Fruit fly (Drosophila melanogaster) whole organism, embryonic: ENCODE measurements around the gene CG43954.

Source experiments
- Abd-B ChIP-seq: fragments of 200-800 bp; sonication (Bioruptor generic); optimal IDR thresholded peaks from 2 replicates; lab custom pipeline; 2018; ENCODE audit warnings: missing biosample characterization, mild to moderate bottlenecking, missing genetic modification characterization, moderate library complexity
- Atf3 ChIP-seq: fragments of 200-800 bp; sonication (Bioruptor generic); optimal IDR thresholded peaks from 3 replicates; lab custom pipeline; 2016; ENCODE audit warnings: missing biosample characterization, missing genetic modification characterization
- Atf6 ChIP-seq: fragments of 200-800 bp; sonication (Bioruptor generic); IDR thresholded peaks from 2 replicates; pipeline ENCODE4 v1.3.6; 2022; ENCODE audit warnings: missing biosample characterization, missing genetic modification characterization
- Awh ChIP-seq: fragments of 200-800 bp; sonication (Bioruptor generic); IDR thresholded peaks from 2 replicates; pipeline ENCODE4, ENCODE4 v1.3.6; 2022; ENCODE audit warnings: missing biosample characterization, missing genetic modification characterization
- Bgb ChIP-seq: fragments of 200-800 bp; sonication (Bioruptor generic); IDR thresholded peaks from 2 replicates; pipeline ENCODE4 v1.3.6; 2022; ENCODE audit warnings: missing biosample characterization, missing genetic modification characterization; ENCODE audit not compliant: partially characterized antibody
- CG10321 ChIP-seq: fragments of 200-800 bp; sonication (Bioruptor generic); IDR thresholded peaks from 2 replicates; pipeline ENCODE4 v1.3.6; 2022; ENCODE audit warnings: missing biosample characterization, missing genetic modification characterization
- CG10366 ChIP-seq: fragments of 200-800 bp; sonication (Bioruptor generic); IDR thresholded peaks from 2 replicates; pipeline ENCODE4 v1.3.6; 2022; ENCODE audit warnings: missing biosample characterization, missing genetic modification characterization
- CG10654 ChIP-seq: fragments of 200-800 bp; sonication (Bioruptor generic); optimal IDR thresholded peaks from 2 replicates; lab custom pipeline; 2016; ENCODE audit warnings: missing biosample characterization, missing genetic modification characterization
- CG12071 ChIP-seq: fragments of 200-800 bp; sonication (Bioruptor generic); optimal IDR thresholded peaks from 3 replicates; lab custom pipeline; 2018; ENCODE audit warnings: missing biosample characterization, mild to moderate bottlenecking, missing genetic modification characterization
- CG12155 ChIP-seq: fragments of 200-800 bp; sonication (Bioruptor generic); optimal IDR thresholded peaks from 3 replicates; lab custom pipeline; 2016; ENCODE audit warnings: missing biosample characterization, missing genetic modification characterization
- CG13123 ChIP-seq: fragments of 200-800 bp; sonication (Bioruptor generic); optimal IDR thresholded peaks from 2 replicates; lab custom pipeline; 2016; ENCODE audit warnings: missing biosample characterization, missing genetic modification characterization
- CG13287 ChIP-seq: fragments of 200-800 bp; sonication (Bioruptor generic); IDR thresholded peaks from 2 replicates; pipeline ENCODE4 v1.3.6; 2022; ENCODE audit warnings: missing biosample characterization, missing genetic modification characterization; ENCODE audit not compliant: partially characterized antibody
- CG14441 ChIP-seq: fragments of 200-800 bp; sonication (Bioruptor generic); IDR thresholded peaks from 2 replicates; pipeline ENCODE4 v1.3.6; 2022; ENCODE audit warnings: missing biosample characterization, missing genetic modification characterization
- CG14965 ChIP-seq: fragments of 200-800 bp; sonication (Bioruptor generic); optimal IDR thresholded peaks from 2 replicates; lab custom pipeline; 2016; ENCODE audit warnings: missing biosample characterization, missing genetic modification characterization, borderline replicate concordance
- CG1529 ChIP-seq: fragments of 200-800 bp; sonication (Bioruptor generic); optimal IDR thresholded peaks from 3 replicates; lab custom pipeline; 2018; ENCODE audit warnings: missing biosample characterization, missing genetic modification characterization
- CG16779 ChIP-seq: fragments of 200-800 bp; sonication (Bioruptor generic); IDR thresholded peaks from 2 replicates; pipeline ENCODE4 v1.3.6; 2022; ENCODE audit warnings: missing biosample characterization, missing genetic modification characterization
- CG18476 ChIP-seq: fragments of 200-800 bp; sonication (Bioruptor generic); optimal IDR thresholded peaks from 2 replicates; lab custom pipeline; 2016; ENCODE audit warnings: missing biosample characterization, mild to moderate bottlenecking, missing genetic modification characterization
- CG18619 ChIP-seq: fragments of 200-800 bp; sonication (Bioruptor generic); optimal IDR thresholded peaks from 3 replicates; lab custom pipeline; 2017; ENCODE audit warnings: missing biosample characterization, mild to moderate bottlenecking, missing genetic modification characterization
- CG30020 ChIP-seq: fragments of 200-800 bp; optimal IDR thresholded peaks from 2 replicates; lab custom pipeline; 2019; ENCODE audit warnings: missing biosample characterization, mild to moderate bottlenecking, missing genetic modification characterization, moderate library complexity
- CG30403 ChIP-seq: fragments of 200-800 bp; sonication (Bioruptor generic); optimal IDR thresholded peaks from 3 replicates; lab custom pipeline; 2016; ENCODE audit warnings: missing biosample characterization, missing genetic modification characterization
- CG32532 ChIP-seq: fragments of 200-800 bp; sonication (Bioruptor generic); IDR thresholded peaks from 2 replicates; pipeline ENCODE4 v1.3.6; 2022; ENCODE audit warnings: missing biosample characterization, missing genetic modification characterization
- CG3407 ChIP-seq: fragments of 200-800 bp; sonication (Bioruptor generic); optimal IDR thresholded peaks from 2 replicates; lab custom pipeline; 2018; ENCODE audit warnings: missing biosample characterization, mild to moderate bottlenecking, missing genetic modification characterization
- CG6791 ChIP-seq: fragments of 200-800 bp; sonication (Bioruptor generic); IDR thresholded peaks from 3 replicates; pipeline ENCODE4 v1.3.6; 2022; ENCODE audit warnings: missing biosample characterization, missing genetic modification characterization; ENCODE audit not compliant: partially characterized antibody
- CG7963 ChIP-seq: fragments of 200-800 bp; sonication (Bioruptor generic); IDR thresholded peaks from 3 replicates; pipeline ENCODE4 v1.3.6; 2022; ENCODE audit warnings: missing biosample characterization, missing genetic modification characterization; ENCODE audit not compliant: partially characterized antibody
- CG9727 ChIP-seq: fragments of 200-800 bp; sonication (Bioruptor generic); optimal IDR thresholded peaks from 3 replicates; lab custom pipeline; 2017; ENCODE audit warnings: missing biosample characterization, mild to moderate bottlenecking, missing genetic modification characterization
- CHES-1-like ChIP-seq: fragments of 200-800 bp; sonication (Bioruptor generic); optimal IDR thresholded peaks from 2 replicates; lab custom pipeline; 2016; ENCODE audit warnings: missing biosample characterization, missing genetic modification characterization
- Dref ChIP-seq: fragments of 200-800 bp; sonication (Bioruptor generic); IDR thresholded peaks from 2 replicates; pipeline ENCODE4 v1.3.6; 2022; ENCODE audit warnings: missing biosample characterization, missing genetic modification characterization
- Drgx ChIP-seq: fragments of 200-800 bp; sonication (Bioruptor generic); IDR thresholded peaks from 2 replicates; pipeline ENCODE4 v1.3.6; 2022; ENCODE audit warnings: missing biosample characterization, missing genetic modification characterization
- Ets65A ChIP-seq: fragments of 200-800 bp; sonication (Bioruptor generic); peaks from one replicate; lab custom pipeline; 2016; ENCODE audit warnings: missing biosample characterization, missing genetic modification characterization
- Fer2 ChIP-seq: fragments of 200-800 bp; sonication (Bioruptor generic); optimal IDR thresholded peaks from 2 replicates; lab custom pipeline; 2018; ENCODE audit warnings: missing biosample characterization, mild to moderate bottlenecking, missing genetic modification characterization, moderate library complexity
- H15 ChIP-seq: fragments of 200-800 bp; sonication (Bioruptor generic); IDR thresholded peaks from 3 replicates; pipeline ENCODE4 v1.3.6; 2022; ENCODE audit warnings: missing biosample characterization, missing genetic modification characterization
- Hey ChIP-seq: fragments of 200-800 bp; sonication (Bioruptor generic); optimal IDR thresholded peaks from 3 replicates; lab custom pipeline; 2018; ENCODE audit warnings: missing biosample characterization, mild to moderate bottlenecking, missing genetic modification characterization
- Hmr ChIP-seq: fragments of 200-800 bp; sonication (Bioruptor generic); optimal IDR thresholded peaks from 3 replicates; lab custom pipeline; 2017; ENCODE audit warnings: mild to moderate bottlenecking, missing biosample characterization, missing genetic modification reagents, missing genetic modification characterization
- Myb ChIP-seq: fragments of 200-800 bp; sonication (Bioruptor generic); optimal IDR thresholded peaks from 2 replicates; lab custom pipeline; 2016; ENCODE audit warnings: missing biosample characterization, missing genetic modification characterization
- Six4 ChIP-seq: fragments of 200-800 bp; sonication (Bioruptor generic); optimal IDR thresholded peaks from 2 replicates; lab custom pipeline; 2016; ENCODE audit warnings: missing biosample characterization, missing genetic modification characterization
- cad ChIP-seq: fragments of >200 bp; optimal IDR thresholded peaks from 2 replicates; lab custom pipeline; 2017; ENCODE audit warnings: missing biosample characterization, missing genetic modification characterization
- crc ChIP-seq: fragments of 200-800 bp; sonication (Bioruptor generic); optimal IDR thresholded peaks from 2 replicates; lab custom pipeline; 2016; ENCODE audit warnings: missing biosample characterization, missing genetic modification characterization
- emc ChIP-seq: fragments of 200-800 bp; sonication (Bioruptor generic); optimal IDR thresholded peaks from 2 replicates; lab custom pipeline; 2016; ENCODE audit warnings: missing biosample characterization, missing genetic modification characterization
- exex ChIP-seq: fragments of 200-800 bp; sonication (Bioruptor generic); optimal IDR thresholded peaks from 4 replicates; lab custom pipeline; 2018; ENCODE audit warnings: missing biosample characterization, mild to moderate bottlenecking, missing genetic modification characterization, moderate library complexity
- gcm ChIP-seq: fragments of 200-800 bp; sonication (Bioruptor generic); optimal IDR thresholded peaks from 2 replicates; lab custom pipeline; 2019; ENCODE audit warnings: missing biosample characterization, mild to moderate bottlenecking, missing genetic modification characterization, moderate library complexity
- gsb ChIP-seq: fragments of 200-800 bp; sonication (Bioruptor generic); IDR thresholded peaks from 2 replicates; pipeline ENCODE4 v1.3.6; 2022; ENCODE audit warnings: missing biosample characterization, missing genetic modification characterization
- hb ChIP-seq: fragments of 200-800 bp; sonication (Bioruptor generic); IDR thresholded peaks from 3 replicates; pipeline ENCODE4 v1.3.6; 2022; ENCODE audit warnings: missing biosample characterization, missing genetic modification characterization; ENCODE audit not compliant: partially characterized antibody
- klu ChIP-seq: fragments of 200-800 bp; sonication (Bioruptor generic); IDR thresholded peaks from 2 replicates; pipeline ENCODE4 v1.3.6; 2022; ENCODE audit warnings: missing biosample characterization, missing genetic modification characterization
- mirr ChIP-seq: fragments of 200-800 bp; sonication (Bioruptor generic); optimal IDR thresholded peaks from 3 replicates; lab custom pipeline; 2018; ENCODE audit warnings: missing biosample characterization, mild to moderate bottlenecking, missing genetic modification characterization
- sens-2 ChIP-seq: fragments of 200-800 bp; sonication (Bioruptor generic); IDR thresholded peaks from 2 replicates; pipeline ENCODE4 v1.3.6; 2022; ENCODE audit warnings: missing biosample characterization, missing genetic modification characterization
- sr ChIP-seq: fragments of 200-800 bp; sonication (Bioruptor generic); IDR thresholded peaks from 3 replicates; pipeline ENCODE4 v1.3.6; 2022; ENCODE audit warnings: missing biosample characterization, missing genetic modification characterization
- trem ChIP-seq: fragments of 200-800 bp; optimal IDR thresholded peaks from 3 replicates; lab custom pipeline; 2019; ENCODE audit warnings: missing biosample characterization, mild to moderate bottlenecking, missing genetic modification characterization, moderate library complexity
- vnd ChIP-seq: fragments of 200-800 bp; sonication (Bioruptor generic); IDR thresholded peaks from 3 replicates; pipeline ENCODE4 v1.3.6; 2022; ENCODE audit warnings: missing biosample characterization, missing genetic modification characterization; ENCODE audit not compliant: partially characterized antibody
- vvl ChIP-seq: fragments of 200-800 bp; sonication (Bioruptor generic); IDR thresholded peaks from 2 replicates; pipeline ENCODE4 v1.3.6; 2022; ENCODE audit warnings: missing biosample characterization, missing genetic modification characterization
- z ChIP-seq: fragments of 200-800 bp; sonication (Bioruptor generic); IDR thresholded peaks from 3 replicates; pipeline ENCODE4 v1.3.6; 2022; ENCODE audit warnings: missing biosample characterization, missing genetic modification characterization

CG43954 gene

DNA sequence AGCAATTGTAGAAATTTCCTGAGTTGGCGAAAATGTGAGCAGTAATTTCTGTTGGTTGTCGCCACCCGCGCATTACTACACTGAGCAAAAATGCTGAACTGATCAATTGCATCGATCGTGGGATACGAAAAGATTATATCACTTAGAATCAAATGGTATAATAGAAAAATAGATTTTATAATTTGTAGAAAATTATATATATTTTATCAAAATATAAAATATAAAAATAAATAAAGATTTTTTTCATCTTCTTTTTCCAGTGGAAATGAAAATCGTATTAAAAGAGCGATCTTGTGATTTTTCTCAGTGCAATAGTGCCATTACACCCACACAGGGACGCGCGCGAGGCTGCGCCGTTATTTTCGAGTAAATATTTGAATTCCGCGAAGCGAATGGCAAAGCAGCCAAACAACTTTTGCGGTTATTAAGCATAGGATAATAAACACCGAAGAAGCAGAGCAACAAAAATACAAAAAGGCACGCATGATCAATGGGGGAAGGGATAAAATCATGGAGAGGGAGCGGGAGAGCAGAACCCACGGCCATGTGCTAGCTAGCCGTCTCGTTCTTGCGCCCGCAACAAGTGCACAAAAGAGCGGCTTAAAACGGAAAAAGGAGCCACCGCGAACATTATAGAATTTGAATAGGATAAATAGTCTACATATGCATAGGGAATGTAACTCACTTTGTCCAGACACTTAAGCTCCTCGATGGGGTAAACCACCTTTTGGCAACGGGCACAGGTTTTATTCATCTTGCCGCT, 1.0 kb downstream of the CG43954 start (continued):
- TF ChIP-seq vvl (GFP tag; lab: Robert Waterston, UW) (peak; percentile 35; the same call in 1 of the 2 replicates), Atf3 (GFP tag; lab: Kevin White, UChicago) (no peak), H15 (no peak), hb (no peak), CG12155 (GFP tag; lab: Kevin White, UChicago) (no peak), Dref (GFP tag; lab: Robert Waterston, UW) (no peak), CG10654 (GFP tag; lab: Kevin White, UChicago) (peak; percentile 41), Fer2 (tag; lab: Kevin White, UChicago) (no peak), CG10321 (GFP tag; lab: Robert Waterston, UW) (peak; percentile 92), sens-2 (GFP tag; lab: Robert Waterston, UW) (no peak), cad (GFP tag; lab: Kevin White, UChicago) (no peak), Six4 (GFP tag; lab: Kevin White, UChicago) (peak; percentile 36), CG30020 (no peak), Hey (tag; lab: Kevin White, UChicago) (no peak), Atf6 (GFP tag; lab: Robert Waterston, UW) (no peak), CG14965 (GFP tag; lab: Kevin White, UChicago) (no peak), trem (no peak), CG30403 (GFP tag; lab: Kevin White, UChicago) (peak; percentile 42), Awh (0 out of 2 replicates have a peak, but pooled peaks have one; percentile 42), CG3407 (GFP tag; lab: Kevin White, UChicago) (peak; percentile 1), vnd (GFP tag; lab: Robert Waterston, UW) (no peak), crc (no peak), CG9727 (GFP tag; lab: Kevin White, UChicago) (peak; percentile 75), CG1529 (no peak), CG18476 (GFP tag; lab: Kevin White, UChicago) (no peak), CG18619 (GFP tag; lab: Kevin White, UChicago) (no peak), Hmr (GFP tag; lab: Kevin White, UChicago) (peak; percentile 60), Ets65A (peak; percentile 37), gsb (GFP tag; lab: Robert Waterston, UW) (0 out of 2 replicates have a peak, but pooled peaks have one; percentile 15), Bgb (GFP tag; lab: Robert Waterston, UW) (no peak), z (GFP tag; lab: Robert Waterston, UW) (no peak), Drgx (GFP tag; lab: Robert Waterston, UW) (peak; percentile 77), CG32532 (peak; percentile 74), CG7963 (no peak), CHES-1-like (GFP tag; lab: Kevin White, UChicago) (no peak), Abd-B (GFP tag; lab: Kevin White, UChicago) (peak; percentile 59), emc (GFP tag; lab: Kevin White, UChicago) (no peak), klu (peak; percentile 59; the same call in 1 of the 2 replicates), sr (GFP tag; lab: Robert Waterston, UW) (no peak; the same call in 2 of the 3 replicates), mirr (GFP tag; lab: Kevin White, UChicago) (no peak), Myb (GFP tag; lab: Kevin White, UChicago) (no peak), CG13287 (GFP tag; lab: Robert Waterston, UW) (no peak), CG13123 (no peak), CG14441 (peak; percentile 63), gcm (GFP tag; lab: Kevin White, UChicago) (no peak), CG16779 (no peak), exex (tag; lab: Kevin White, UChicago) (no peak), CG6791 (GFP tag; lab: Robert Waterston, UW) (no peak), CG12071 (GFP tag; lab: Kevin White, UChicago) (no peak), CG10366 (GFP tag; lab: Robert Waterston, UW) (no peak)
